Fruit fly (Drosophila melanogaster) whole organism, wandering third instar larva: ENCODE measurements around the gene CG7675.

ENCODE experiments used
- Abd-B ChIP-seq: fragments of >200 bp; optimal IDR thresholded peaks from 2 replicates; lab custom pipeline; 2017; ENCODE audit warnings: missing biosample characterization, missing genetic modification characterization
- CG32264 ChIP-seq: fragments of 200-800 bp; sonication (Bioruptor generic); optimal IDR thresholded peaks from 2 replicates; lab custom pipeline; 2016; ENCODE audit warnings: missing biosample characterization, missing genetic modification characterization
- CG9705 ChIP-seq: fragments of 200-800 bp; sonication (Bioruptor generic); optimal IDR thresholded peaks from 2 replicates; lab custom pipeline; 2018; ENCODE audit warnings: missing biosample characterization, mild to moderate bottlenecking, missing genetic modification characterization
- CrebA ChIP-seq: fragments of 200-800 bp; sonication (Bioruptor generic); optimal IDR thresholded peaks from 2 replicates; lab custom pipeline; 2016; ENCODE audit warnings: missing biosample characterization, mild to moderate bottlenecking, missing genetic modification characterization, borderline replicate concordance
- Dfd ChIP-seq: fragments of >200 bp; optimal IDR thresholded peaks from 2 replicates; lab custom pipeline; 2017; ENCODE audit warnings: missing biosample characterization, missing genetic modification characterization
- Dif ChIP-seq: fragments of 200-275, 200-300 bp; sonication (Bioruptor generic); optimal IDR thresholded peaks from 2 replicates; lab custom pipeline; 2018; ENCODE audit warnings: missing biosample characterization, missing genetic modification characterization; ENCODE audit not compliant: partially characterized antibody
- GATAd ChIP-seq: sonication (Bioruptor generic); optimal IDR thresholded peaks from 2 replicates; lab custom pipeline; 2016; ENCODE audit warnings: missing biosample characterization, missing genetic modification characterization
- HLH106 ChIP-seq: fragments of 200-800 bp; optimal IDR thresholded peaks from 3 replicates; lab custom pipeline; 2019; ENCODE audit warnings: missing biosample characterization, mild to moderate bottlenecking, missing genetic modification characterization, moderate library complexity
- Hnf4 ChIP-seq: fragments of 200-800 bp; sonication (Bioruptor generic); optimal IDR thresholded peaks from 2 replicates; lab custom pipeline; 2016; ENCODE audit warnings: missing biosample characterization, mild to moderate bottlenecking, missing genetic modification characterization
- Hr78 ChIP-seq: fragments of >200 bp; optimal IDR thresholded peaks from 2 replicates; lab custom pipeline; 2017; ENCODE audit warnings: missing biosample characterization, missing genetic modification characterization
- Hr83 ChIP-seq: fragments of 200-300 bp; sonication (Bioruptor generic); optimal IDR thresholded peaks from 2 replicates; lab custom pipeline; 2016; ENCODE audit warnings: missing biosample characterization, mild to moderate bottlenecking, missing genetic modification characterization, moderate library complexity; ENCODE audit not compliant: poor library complexity, severe bottlenecking
- Jra ChIP-seq: sonication (Bioruptor generic); optimal IDR thresholded peaks from 2 replicates; lab custom pipeline; 2016; ENCODE audit warnings: missing biosample characterization, missing genetic modification characterization
- Mio ChIP-seq: sonication (Bioruptor generic); optimal IDR thresholded peaks from 2 replicates; lab custom pipeline; 2016; ENCODE audit warnings: missing biosample characterization, missing genetic modification characterization
- Myc ChIP-seq: fragments of >200 bp; optimal IDR thresholded peaks from 2 replicates; lab custom pipeline; 2017
- N ChIP-seq: fragments of >200 bp; optimal IDR thresholded peaks from 2 replicates; lab custom pipeline; 2018; ENCODE audit warnings: missing biosample characterization, missing external identifiers, missing genetic modification characterization
- OdsH ChIP-seq: fragments of 200-800 bp; sonication (Bioruptor generic); optimal IDR thresholded peaks from 2 replicates; lab custom pipeline; 2016; ENCODE audit warnings: missing biosample characterization, mild to moderate bottlenecking, missing genetic modification characterization
- Rel ChIP-seq, 2 experiments: fragments of 200-800 bp; sonication (Bioruptor generic) in 1 of 2; optimal IDR thresholded peaks; 2 replicates in 1 of 2; 3 replicates in 1 of 2; lab custom pipeline; 2016 to 2019; ENCODE audit warnings: mild to moderate bottlenecking in 2 of 2, missing biosample characterization in 2 of 2, missing genetic modification characterization in 2 of 2, moderate library complexity in 1 of 2
- Sp1 ChIP-seq: fragments of 200-800 bp; sonication (Bioruptor generic); optimal IDR thresholded peaks from 3 replicates; lab custom pipeline; 2019; ENCODE audit warnings: missing biosample characterization, mild to moderate bottlenecking, missing genetic modification characterization, moderate library complexity
- Vsx2 ChIP-seq: fragments of 200-300, 225-300 bp; sonication (Bioruptor generic); optimal IDR thresholded peaks from 2 replicates; lab custom pipeline; 2018; ENCODE audit warnings: missing biosample characterization, missing genetic modification characterization; ENCODE audit not compliant: partially characterized antibody
- br ChIP-seq: fragments of 200-800 bp; sonication (Bioruptor generic); optimal IDR thresholded peaks from 2 replicates; lab custom pipeline; 2016; ENCODE audit warnings: missing biosample characterization, missing genetic modification characterization
- brk ChIP-seq: fragments of 200-800 bp; sonication (Bioruptor generic); optimal IDR thresholded peaks from 2 replicates; lab custom pipeline; 2016; ENCODE audit warnings: missing biosample characterization, mild to moderate bottlenecking, missing genetic modification characterization
- dl ChIP-seq, 2 experiments: fragments of 175-275, 200-275 bp in 1 of 2; fragments of 200-275 bp in 1 of 2; sonication (Bioruptor generic); optimal IDR thresholded peaks; lab custom pipeline; 2018; ENCODE audit warnings: mild to moderate bottlenecking in 2 of 2, missing biosample characterization in 2 of 2, missing genetic modification characterization in 2 of 2, moderate library complexity in 2 of 2; ENCODE audit not compliant: partially characterized antibody in 2 of 2, insufficient read depth in 1 of 2
- dmrt93B ChIP-seq: fragments of 200-800 bp; sonication (Bioruptor generic); optimal IDR thresholded peaks from 2 replicates; lab custom pipeline; 2018; ENCODE audit warnings: missing biosample characterization, mild to moderate bottlenecking, missing genetic modification characterization
- dsf ChIP-seq: sonication (Bioruptor generic); optimal IDR thresholded peaks from 2 replicates; lab custom pipeline; 2016; ENCODE audit warnings: missing biosample characterization, missing genetic modification characterization, borderline replicate concordance
- ey ChIP-seq: fragments of 200-800 bp; sonication (Bioruptor generic); optimal IDR thresholded peaks from 2 replicates; lab custom pipeline; 2016; ENCODE audit warnings: missing biosample characterization, missing genetic modification characterization
- foxo ChIP-seq, 2 experiments: fragments of 200-800 bp; sonication (Bioruptor generic); optimal IDR thresholded peaks; 2 replicates in 1 of 2; 3 replicates in 1 of 2; lab custom pipeline; 2016 to 2017; ENCODE audit warnings: missing biosample characterization in 2 of 2, missing genetic modification characterization in 2 of 2
- fru ChIP-seq: fragments of 200-800 bp; sonication (Bioruptor generic); optimal IDR thresholded peaks from 3 replicates; lab custom pipeline; 2016; ENCODE audit warnings: missing biosample characterization, mild to moderate bottlenecking, missing genetic modification characterization
- h ChIP-seq: fragments of 200-800 bp; sonication (Bioruptor generic); optimal IDR thresholded peaks from 3 replicates; lab custom pipeline; 2016; ENCODE audit warnings: missing biosample characterization, mild to moderate bottlenecking, missing genetic modification characterization
- jim ChIP-seq: fragments of 175-275, 200-325 bp; sonication (Bioruptor generic); optimal IDR thresholded peaks from 2 replicates; lab custom pipeline; 2016; ENCODE audit warnings: missing biosample characterization, mild to moderate bottlenecking, missing genetic modification characterization
- lola ChIP-seq: fragments of >200 bp; optimal IDR thresholded peaks from 2 replicates; lab custom pipeline; 2017; ENCODE audit warnings: missing biosample characterization, missing genetic modification characterization
- pan ChIP-seq: fragments of >200 bp; optimal IDR thresholded peaks from 2 replicates; lab custom pipeline; 2017
- psq ChIP-seq: fragments of 200-800 bp; sonication (Bioruptor generic); optimal IDR thresholded peaks from 3 replicates; lab custom pipeline; 2017; ENCODE audit warnings: missing biosample characterization, mild to moderate bottlenecking, missing genetic modification characterization, moderate library complexity
- rgr ChIP-seq: fragments of 200-800 bp; sonication (Bioruptor generic); optimal IDR thresholded peaks from 3 replicates; lab custom pipeline; 2016; ENCODE audit warnings: missing biosample characterization, mild to moderate bottlenecking, missing genetic modification characterization
- sage ChIP-seq: fragments of 200-800 bp; sonication (Bioruptor generic); optimal IDR thresholded peaks from 2 replicates; lab custom pipeline; 2016; ENCODE audit warnings: missing biosample characterization, mild to moderate bottlenecking, missing genetic modification characterization
- sv ChIP-seq: fragments of 200-800 bp; sonication (Bioruptor generic); optimal IDR thresholded peaks from 3 replicates; lab custom pipeline; 2016; ENCODE audit warnings: missing biosample characterization, missing genetic modification characterization
- tai ChIP-seq: sonication (Bioruptor generic); optimal IDR thresholded peaks from 2 replicates; lab custom pipeline; 2016; ENCODE audit warnings: missing biosample characterization, missing genetic modification characterization
- usp ChIP-seq: fragments of >200 bp; optimal IDR thresholded peaks from 2 replicates; lab custom pipeline; 2017; ENCODE audit warnings: missing biosample characterization, missing genetic modification characterization
- woc ChIP-seq: sonication (Bioruptor generic); optimal IDR thresholded peaks from 2 replicates; lab custom pipeline; 2016; ENCODE audit warnings: missing biosample characterization, mild to moderate bottlenecking, missing genetic modification characterization

CG7675 gene

DNA sequence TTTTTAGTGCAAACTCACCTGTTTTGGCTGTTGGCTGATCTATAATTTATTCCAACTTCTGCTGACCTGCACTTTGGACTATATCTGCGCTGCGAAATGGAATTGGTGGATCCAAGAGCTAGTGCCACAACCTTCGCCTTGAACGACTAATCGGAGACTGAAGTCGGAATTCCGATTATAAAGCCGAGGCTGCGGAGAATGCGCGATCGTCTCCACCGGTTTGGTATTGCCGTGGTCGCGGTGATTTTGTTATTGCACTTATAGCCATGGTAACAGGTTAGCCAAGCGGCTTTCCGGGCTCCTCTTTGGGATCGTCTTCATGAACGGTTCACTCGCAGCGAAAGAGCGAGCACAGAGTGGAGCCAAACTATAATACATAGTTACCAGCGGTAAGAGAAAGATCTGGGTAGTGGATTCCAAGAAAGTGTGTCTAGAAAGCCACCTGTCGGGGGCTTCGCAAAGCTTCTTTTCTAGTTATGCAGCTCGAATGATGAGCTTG, at the start of gene CG7675:
Gene CG7675, minus strand, starts transcription at position 165 of the 499 bp plus-strand sequence.
- TF ChIP-seq ey (GFP tag; lab: Kevin White, UChicago) (no peak), br (no peak), dsf (no peak), Dif (GFP tag; lab: Kevin White, UChicago) (peak; percentile 70), dmrt93B (no peak), psq (GFP tag; lab: Kevin White, UChicago) (peak; percentile 62), dl (GFP tag; optimal IDR thresholded peaks at IDR 0.05; lab: Kevin White, UChicago; ENCODE audit: insufficient read depth in 1 of 2, partially characterized antibody in 2 of 2) (no peak), h (no peak), sv (GFP tag; lab: Kevin White, UChicago) (no peak), Vsx2 (peak; percentile 15), jim (GFP tag; lab: Kevin White, UChicago) (no peak), Hr83 (GFP tag; lab: Kevin White, UChicago) (no peak), GATAd (GFP tag; lab: Kevin White, UChicago) (no peak), tai (GFP tag; lab: Kevin White, UChicago) (no peak), lola (GFP tag; lab: Kevin White, UChicago) (no peak), Rel (GFP tag; optimal IDR thresholded peaks at IDR 0.05; lab: Kevin White, UChicago) (no peak), Rel (tag; optimal IDR thresholded peaks at IDR 0.05; lab: Kevin White, UChicago) (peak; percentile 22), HLH106 (tag; lab: Kevin White, UChicago) (no peak)

DNA sequence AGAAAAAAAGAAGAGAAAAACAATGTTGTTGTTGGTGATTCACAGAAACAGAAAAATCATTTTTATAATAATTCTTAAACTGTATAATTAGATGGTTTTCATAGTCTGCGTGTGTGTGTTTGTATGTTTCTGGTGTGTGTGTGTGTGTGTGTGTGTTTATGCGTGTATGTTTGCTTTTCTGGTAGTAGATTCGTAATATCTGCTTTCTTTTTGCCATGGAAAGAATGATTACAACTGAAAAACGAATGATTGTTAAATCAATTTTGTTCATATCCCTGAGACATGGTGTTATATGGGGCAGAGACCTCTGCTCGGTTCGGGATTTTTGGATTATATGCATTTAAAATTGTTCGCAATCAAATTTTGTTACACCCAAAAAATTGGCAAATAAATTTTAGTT, 42.4 kb upstream of the CG7675 start:
- no peak for TF ChIP-seq Myc
- peak; percentile 60 for TF ChIP-seq Dfd
- no peak for TF ChIP-seq foxo (GFP tag; optimal IDR thresholded peaks at IDR 0.05; lab: Kevin White, UChicago)
- TF ChIP-seq Abd-B (GFP tag; lab: Kevin White, UChicago), result no peak

DNA sequence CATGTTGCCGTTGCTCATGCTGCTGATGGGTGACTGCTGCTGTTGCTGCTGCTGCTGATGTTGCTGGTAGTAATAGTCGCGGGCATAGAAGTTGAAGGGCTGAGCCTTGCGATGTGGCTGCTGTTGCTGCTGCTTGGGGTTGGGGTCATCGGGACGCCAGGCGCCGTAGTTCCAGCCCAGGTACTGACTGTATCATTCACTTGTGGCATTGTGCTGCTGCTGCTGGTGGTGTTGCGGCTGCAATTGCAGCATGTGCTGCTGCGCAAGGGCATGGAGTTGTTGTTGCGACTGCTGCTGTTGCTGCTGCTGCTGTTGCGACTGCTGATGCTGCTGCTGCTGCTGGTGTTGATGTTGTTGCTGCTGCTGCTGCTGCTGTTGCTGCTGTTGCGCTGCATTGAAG, 41.5 kb upstream of the CG7675 start:
- TF ChIP-seq Hr83 (GFP tag; lab: Kevin White, UChicago) (no peak), Dfd (peak; percentile 98)

DNA sequence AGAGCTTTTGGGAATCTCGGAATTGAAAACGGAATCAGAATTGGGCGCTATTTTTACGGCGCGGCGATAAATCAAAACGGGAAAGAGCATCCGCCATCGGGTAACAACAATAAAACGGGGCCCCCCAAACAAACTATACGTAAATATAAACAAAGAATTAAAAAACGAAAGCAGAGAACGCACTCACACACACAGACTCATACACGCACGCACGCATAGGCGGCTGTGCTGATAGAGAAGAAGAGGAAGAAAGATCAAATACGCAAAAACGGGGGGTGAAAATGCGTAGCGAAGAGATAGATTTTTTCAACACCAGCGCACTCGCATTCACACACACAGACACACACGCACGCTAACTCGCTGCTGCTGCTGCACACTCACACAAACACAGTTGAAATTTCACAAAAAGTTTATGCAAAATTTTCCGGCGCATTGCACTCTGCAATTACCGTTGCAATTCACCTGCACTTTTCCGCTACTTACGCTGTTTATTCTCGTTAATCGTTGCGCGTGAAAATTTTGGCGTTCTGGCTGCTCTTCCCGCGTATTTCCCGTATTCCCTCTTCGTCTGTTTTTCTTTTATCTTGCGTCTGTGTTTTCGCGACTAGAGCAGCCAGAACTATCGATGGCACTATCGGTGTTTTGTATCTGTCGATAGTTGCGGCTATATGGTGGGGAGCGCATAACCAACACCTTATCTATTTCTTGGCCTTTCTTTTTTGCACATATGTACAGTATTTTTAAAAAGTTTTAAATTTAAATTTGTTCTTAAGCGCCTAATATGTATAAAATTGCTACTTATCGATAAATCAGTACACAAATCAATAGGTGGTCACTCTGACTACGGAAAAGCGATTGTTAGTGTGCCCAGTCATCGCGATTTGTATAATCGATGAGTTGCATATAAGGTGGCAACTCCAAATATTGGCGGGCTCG, 31.6 kb upstream of the CG7675 start, which contains the start of gene CG31122:
Gene CG31122, minus strand, starts transcription at position 596 of the 936 bp plus-strand sequence.
- no peak for TF ChIP-seq dl (GFP tag; optimal IDR thresholded peaks at IDR 0.05; lab: Kevin White, UChicago; ENCODE audit: insufficient read depth in 1 of 2, partially characterized antibody in 2 of 2)
- TF ChIP-seq jim (GFP tag; lab: Kevin White, UChicago), result no peak
- TF ChIP-seq woc (GFP tag; lab: Kevin White, UChicago), result peak; percentile 49
- no peak for TF ChIP-seq pan (lab: Kevin White, UChicago)
- TF ChIP-seq Rel (GFP tag; optimal IDR thresholded peaks at IDR 0.05; lab: Kevin White, UChicago), result no peak
- TF ChIP-seq Rel (tag; optimal IDR thresholded peaks at IDR 0.05; lab: Kevin White, UChicago), result peak; percentile 52
- peak; percentile 50 for TF ChIP-seq N (GFP tag; lab: Kevin White, UChicago)
- TF ChIP-seq CrebA (GFP tag; lab: Kevin White, UChicago), result no peak
- TF ChIP-seq HLH106 (tag; lab: Kevin White, UChicago), result no peak
- TF ChIP-seq psq (GFP tag; lab: Kevin White, UChicago), result peak; percentile 96
- no peak for TF ChIP-seq brk (GFP tag; lab: Kevin White, UChicago)
- no peak for TF ChIP-seq Dif (GFP tag; lab: Kevin White, UChicago)
- peak; percentile 34 to 61 for TF ChIP-seq foxo (GFP tag; optimal IDR thresholded peaks at IDR 0.05; lab: Kevin White, UChicago)
- peak; percentile 20 for TF ChIP-seq OdsH (GFP tag; lab: Kevin White, UChicago)
- TF ChIP-seq Sp1 (GFP tag; lab: Kevin White, UChicago), result no peak
- TF ChIP-seq Dfd, result no peak
- no peak for TF ChIP-seq tai (GFP tag; lab: Kevin White, UChicago)
- TF ChIP-seq dmrt93B, result no peak
- no peak for TF ChIP-seq rgr (GFP tag; lab: Kevin White, UChicago)
- no peak for TF ChIP-seq ey (GFP tag; lab: Kevin White, UChicago)
- peak; percentile 77 for TF ChIP-seq Hnf4 (GFP tag; lab: Kevin White, UChicago)
- no peak for TF ChIP-seq Vsx2
- TF ChIP-seq dsf, result peak; percentile 15
- TF ChIP-seq Abd-B (GFP tag; lab: Kevin White, UChicago), result peak; percentile 42
- TF ChIP-seq lola (GFP tag; lab: Kevin White, UChicago), result peak; percentile 65
- no peak for TF ChIP-seq sv (GFP tag; lab: Kevin White, UChicago)
- TF ChIP-seq Mio, result no peak
- TF ChIP-seq fru (GFP tag; lab: Kevin White, UChicago), result peak; percentile 38
- TF ChIP-seq sage, result no peak
- TF ChIP-seq Hr78 (GFP tag; lab: Kevin White, UChicago), result no peak
- TF ChIP-seq GATAd (GFP tag; lab: Kevin White, UChicago), result peak; percentile 42
- TF ChIP-seq Hr83 (GFP tag; lab: Kevin White, UChicago), result no peak
- TF ChIP-seq Myc, result no peak
- TF ChIP-seq Jra (GFP tag; lab: Kevin White, UChicago), result peak; percentile 64
- no peak for TF ChIP-seq usp (GFP tag; lab: Kevin White, UChicago)
- no peak for TF ChIP-seq CG32264 (GFP tag; lab: Kevin White, UChicago)
- TF ChIP-seq h, result peak; percentile 60
- no peak for TF ChIP-seq CG9705 (GFP tag; lab: Kevin White, UChicago)
